Fruit fly (Drosophila melanogaster) whole organism, embryonic: ENCODE measurements around the gene CG14104.

Experiments
- Abd-B ChIP-seq: fragments of 200-800 bp; sonication (Bioruptor generic); optimal IDR thresholded peaks from 2 replicates; lab custom pipeline; 2018; ENCODE audit warnings: missing biosample characterization, mild to moderate bottlenecking, missing genetic modification characterization, moderate library complexity
- BtbVII ChIP-seq: fragments of 200-800 bp; sonication (Bioruptor generic); optimal IDR thresholded peaks from 3 replicates; lab custom pipeline; 2017; ENCODE audit warnings: missing biosample characterization, mild to moderate bottlenecking, missing genetic modification characterization
- CG1024 ChIP-seq: fragments of 200-800 bp; sonication (Bioruptor generic); IDR thresholded peaks from 2 replicates; pipeline ENCODE4 v1.3.6; 2022; ENCODE audit warnings: missing biosample characterization, missing genetic modification characterization
- CG10366 ChIP-seq: fragments of 200-800 bp; sonication (Bioruptor generic); IDR thresholded peaks from 2 replicates; pipeline ENCODE4 v1.3.6; 2022; ENCODE audit warnings: missing biosample characterization, missing genetic modification characterization
- CG10431 ChIP-seq: fragments of 200-800 bp; sonication (Bioruptor generic); optimal IDR thresholded peaks from 3 replicates; lab custom pipeline; 2018; ENCODE audit warnings: missing biosample characterization, mild to moderate bottlenecking, missing genetic modification characterization
- CG10462 ChIP-seq: fragments of 200-800 bp; sonication (Bioruptor generic); optimal IDR thresholded peaks from 2 replicates; lab custom pipeline; 2016; ENCODE audit warnings: missing biosample characterization, missing genetic modification characterization
- CG10543 ChIP-seq: fragments of 200-800 bp; sonication (Bioruptor generic); optimal IDR thresholded peaks from 3 replicates; lab custom pipeline; 2017; ENCODE audit warnings: missing biosample characterization, mild to moderate bottlenecking, missing genetic modification characterization, moderate library complexity
- CG10959 ChIP-seq: fragments of 200-800 bp; sonication (Bioruptor generic); IDR thresholded peaks from 2 replicates; pipeline ENCODE4 v1.3.6; 2022; ENCODE audit warnings: missing biosample characterization, missing genetic modification characterization
- CG11085 ChIP-seq: fragments of 200-800 bp; sonication (Bioruptor generic); IDR thresholded peaks from 2 replicates; pipeline ENCODE4 v1.3.6; 2022; ENCODE audit warnings: missing biosample characterization, missing genetic modification characterization
- CG12155 ChIP-seq: fragments of 200-800 bp; sonication (Bioruptor generic); optimal IDR thresholded peaks from 3 replicates; lab custom pipeline; 2016; ENCODE audit warnings: missing biosample characterization, missing genetic modification characterization
- CG14050 ChIP-seq: fragments of 200-800 bp; sonication (Bioruptor generic); IDR thresholded peaks from 3 replicates; pipeline ENCODE4 v1.3.6; 2022; ENCODE audit warnings: missing biosample characterization, missing genetic modification characterization
- CG14667 ChIP-seq: fragments of 200-800 bp; sonication (Bioruptor generic); IDR thresholded peaks from 2 replicates; pipeline ENCODE4 v1.3.6; 2022; ENCODE audit warnings: missing biosample characterization, missing genetic modification characterization
- CG1647 ChIP-seq: fragments of 200-800 bp; sonication (Bioruptor generic); optimal IDR thresholded peaks from 3 replicates; lab custom pipeline; 2016; ENCODE audit warnings: missing biosample characterization, missing genetic modification characterization
- CG30020 ChIP-seq: fragments of 200-800 bp; optimal IDR thresholded peaks from 2 replicates; lab custom pipeline; 2019; ENCODE audit warnings: missing biosample characterization, mild to moderate bottlenecking, missing genetic modification characterization, moderate library complexity
- CG31224 ChIP-seq: fragments of 200-800 bp; sonication (Bioruptor generic); IDR thresholded peaks from 2 replicates; pipeline ENCODE4 v1.3.6; 2022; ENCODE audit warnings: missing biosample characterization, missing genetic modification characterization
- CG5953 ChIP-seq: fragments of 200-800 bp; sonication (Bioruptor generic); IDR thresholded peaks from 2 replicates; pipeline ENCODE4 v1.3.6; 2022; ENCODE audit warnings: missing biosample characterization, missing genetic modification characterization
- CG6683 ChIP-seq: fragments of 200-800 bp; sonication (Bioruptor generic); optimal IDR thresholded peaks from 2 replicates; lab custom pipeline; 2017; ENCODE audit warnings: missing biosample characterization, mild to moderate bottlenecking, missing genetic modification characterization, missing genetic modification reagents
- CG7357 ChIP-seq: fragments of 200-800 bp; sonication (Bioruptor generic); IDR thresholded peaks from 3 replicates; pipeline ENCODE4 v1.3.6; 2022; ENCODE audit warnings: missing biosample characterization, missing genetic modification characterization
- CG8388 ChIP-seq: fragments of 200-800 bp; sonication (Bioruptor generic); optimal IDR thresholded peaks from 2 replicates; lab custom pipeline; 2019; ENCODE audit warnings: missing biosample characterization, mild to moderate bottlenecking, missing genetic modification characterization, moderate library complexity
- Elba2 ChIP-seq: fragments of 200-800 bp; sonication (Bioruptor generic); optimal IDR thresholded peaks from 3 replicates; lab custom pipeline; 2016; ENCODE audit warnings: missing biosample characterization, missing genetic modification characterization
- Ets65A ChIP-seq: fragments of 200-800 bp; sonication (Bioruptor generic); peaks from one replicate; lab custom pipeline; 2016; ENCODE audit warnings: missing biosample characterization, missing genetic modification characterization
- Ets97D ChIP-seq: fragments of 200-800 bp; sonication (Bioruptor generic); optimal IDR thresholded peaks from 3 replicates; lab custom pipeline; 2016; ENCODE audit warnings: missing biosample characterization, missing genetic modification characterization
- HLH3B ChIP-seq: fragments of 200-800 bp; sonication (Bioruptor generic); IDR thresholded peaks from 2 replicates; pipeline ENCODE4 v1.3.6; 2022; ENCODE audit warnings: missing biosample characterization, missing genetic modification characterization
- HLHmδ ChIP-seq: fragments of 200-800 bp; sonication (Bioruptor generic); optimal IDR thresholded peaks from 2 replicates; lab custom pipeline; 2018; ENCODE audit warnings: missing biosample characterization, mild to moderate bottlenecking, missing genetic modification characterization, moderate library complexity
- Lpt ChIP-seq: fragments of >200 bp; optimal IDR thresholded peaks from 2 replicates; lab custom pipeline; 2018; ENCODE audit warnings: missing biosample characterization, missing genetic modification characterization
- Nf-YC ChIP-seq: fragments of 200-800 bp; optimal IDR thresholded peaks from 3 replicates; lab custom pipeline; 2019; ENCODE audit warnings: missing biosample characterization, mild to moderate bottlenecking, missing genetic modification characterization, moderate library complexity
- Opbp ChIP-seq: fragments of 200-800 bp; sonication (Bioruptor generic); IDR thresholded peaks from 3 replicates; pipeline ENCODE4 v1.3.6; 2022; ENCODE audit warnings: missing biosample characterization, missing genetic modification characterization; ENCODE audit not compliant: partially characterized antibody
- Spps ChIP-seq: fragments of 200-800 bp; sonication (Bioruptor generic); optimal IDR thresholded peaks from 2 replicates; lab custom pipeline; 2018; ENCODE audit warnings: missing biosample characterization, mild to moderate bottlenecking, missing genetic modification characterization
- Tbp ChIP-seq: fragments of >200 bp; optimal IDR thresholded peaks from 2 replicates; lab custom pipeline; 2018; ENCODE audit warnings: missing biosample characterization, missing genetic modification characterization
- bsh ChIP-seq, 2 experiments: fragments of 200-800 bp; sonication (Bioruptor generic); optimal IDR thresholded peaks; 2 replicates each; lab custom pipeline; 2017 to 2018; ENCODE audit warnings: mild to moderate bottlenecking in 2 of 2, missing biosample characterization in 2 of 2, missing genetic modification characterization in 2 of 2, moderate library complexity in 1 of 2
- ci ChIP-seq: fragments of 200-800 bp; sonication (Bioruptor generic); IDR thresholded peaks from 3 replicates; pipeline ENCODE4 v1.3.6; 2022; ENCODE audit warnings: missing biosample characterization, missing genetic modification characterization
- dm ChIP-seq: fragments of 200-800 bp; sonication (Bioruptor generic); optimal IDR thresholded peaks from 3 replicates; lab custom pipeline; 2016; ENCODE audit warnings: missing biosample characterization, missing genetic modification characterization
- fd102C ChIP-seq: fragments of 200-800 bp; sonication (Bioruptor generic); optimal IDR thresholded peaks from 2 replicates; lab custom pipeline; 2018; ENCODE audit warnings: missing biosample characterization, mild to moderate bottlenecking, missing genetic modification characterization, moderate library complexity
- fd96Cb ChIP-seq: fragments of 200-800 bp; sonication (Bioruptor generic); optimal IDR thresholded peaks from 2 replicates; lab custom pipeline; 2018; ENCODE audit warnings: missing biosample characterization, mild to moderate bottlenecking, missing genetic modification characterization, moderate library complexity
- ftz-f1 ChIP-seq: fragments of 200-800 bp; sonication (Bioruptor generic); optimal IDR thresholded peaks from 2 replicates; lab custom pipeline; 2016; ENCODE audit warnings: missing biosample characterization, missing genetic modification characterization
- ind ChIP-seq: fragments of 200-800 bp; sonication (Bioruptor generic); optimal IDR thresholded peaks from 3 replicates; lab custom pipeline; 2016; ENCODE audit warnings: missing biosample characterization, missing genetic modification characterization
- insv ChIP-seq, 2 experiments: fragments of 200-800 bp; sonication (Bioruptor generic); optimal IDR thresholded peaks; 3 replicates each; lab custom pipeline; 2016 to 2018; ENCODE audit warnings: missing biosample characterization in 2 of 2, missing genetic modification characterization in 2 of 2
- inv ChIP-seq: fragments of 200-800 bp; sonication (Bioruptor generic); IDR thresholded peaks from 2 replicates; pipeline ENCODE4 v1.3.6; 2022; ENCODE audit warnings: missing biosample characterization, missing genetic modification characterization; ENCODE audit not compliant: partially characterized antibody
- jigr1 ChIP-seq: fragments of 200-800 bp; sonication (Bioruptor generic); IDR thresholded peaks from 3 replicates; pipeline ENCODE4 v1.3.6; 2022; ENCODE audit warnings: missing biosample characterization, missing genetic modification characterization
- knrl ChIP-seq: fragments of 200-800 bp; sonication (Bioruptor generic); IDR thresholded peaks from 3 replicates; pipeline ENCODE4 v1.3.6; 2022; ENCODE audit warnings: missing biosample characterization, missing genetic modification characterization; ENCODE audit not compliant: partially characterized antibody
- lola ChIP-seq, 3 experiments: fragments of >200 bp in 2 of 3; fragments of 200-800 bp in 1 of 3; sonication (Bioruptor generic) in 1 of 3; optimal IDR thresholded peaks; 2 replicates each; lab custom pipeline; 2017 to 2019; ENCODE audit warnings: missing biosample characterization in 3 of 3, missing genetic modification characterization in 3 of 3, mild to moderate bottlenecking in 1 of 3, moderate library complexity in 1 of 3
- nau ChIP-seq: fragments of 200-800 bp; sonication (Bioruptor generic); optimal IDR thresholded peaks from 3 replicates; lab custom pipeline; 2017; ENCODE audit warnings: missing biosample characterization, mild to moderate bottlenecking, missing genetic modification characterization, missing genetic modification reagents
- nmo ChIP-seq: fragments of 200-800 bp; sonication (Bioruptor generic); optimal IDR thresholded peaks from 2 replicates; lab custom pipeline; 2018; ENCODE audit warnings: missing biosample characterization, mild to moderate bottlenecking, missing genetic modification characterization, moderate library complexity
- org-1 ChIP-seq: fragments of 200-800 bp; sonication (Bioruptor generic); optimal IDR thresholded peaks from 2 replicates; lab custom pipeline; 2017; ENCODE audit warnings: missing biosample characterization, missing genetic modification characterization
- sens-2 ChIP-seq: fragments of 200-800 bp; sonication (Bioruptor generic); IDR thresholded peaks from 2 replicates; pipeline ENCODE4 v1.3.6; 2022; ENCODE audit warnings: missing biosample characterization, missing genetic modification characterization
- tgo ChIP-seq: fragments of 200-800 bp; sonication (Bioruptor generic); IDR thresholded peaks from 3 replicates; pipeline ENCODE4 v1.3.6; 2022; ENCODE audit warnings: missing biosample characterization, missing genetic modification characterization
- tll ChIP-seq, 2 experiments: fragments of 200-800 bp in 1 of 2; fragments of >200 bp in 1 of 2; sonication (Bioruptor generic) in 1 of 2; optimal IDR thresholded peaks; 2 replicates each; lab custom pipeline; 2017 to 2019; ENCODE audit warnings: missing biosample characterization in 2 of 2, missing genetic modification characterization in 2 of 2, mild to moderate bottlenecking in 1 of 2, moderate library complexity in 1 of 2
- usp ChIP-seq: fragments of >200 bp; optimal IDR thresholded peaks from 2 replicates; lab custom pipeline; 2017; ENCODE audit warnings: missing biosample characterization, missing genetic modification characterization
- vvl ChIP-seq: fragments of 200-800 bp; sonication (Bioruptor generic); IDR thresholded peaks from 2 replicates; pipeline ENCODE4 v1.3.6; 2022; ENCODE audit warnings: missing biosample characterization, missing genetic modification characterization

Gene CG14104

DNA sequence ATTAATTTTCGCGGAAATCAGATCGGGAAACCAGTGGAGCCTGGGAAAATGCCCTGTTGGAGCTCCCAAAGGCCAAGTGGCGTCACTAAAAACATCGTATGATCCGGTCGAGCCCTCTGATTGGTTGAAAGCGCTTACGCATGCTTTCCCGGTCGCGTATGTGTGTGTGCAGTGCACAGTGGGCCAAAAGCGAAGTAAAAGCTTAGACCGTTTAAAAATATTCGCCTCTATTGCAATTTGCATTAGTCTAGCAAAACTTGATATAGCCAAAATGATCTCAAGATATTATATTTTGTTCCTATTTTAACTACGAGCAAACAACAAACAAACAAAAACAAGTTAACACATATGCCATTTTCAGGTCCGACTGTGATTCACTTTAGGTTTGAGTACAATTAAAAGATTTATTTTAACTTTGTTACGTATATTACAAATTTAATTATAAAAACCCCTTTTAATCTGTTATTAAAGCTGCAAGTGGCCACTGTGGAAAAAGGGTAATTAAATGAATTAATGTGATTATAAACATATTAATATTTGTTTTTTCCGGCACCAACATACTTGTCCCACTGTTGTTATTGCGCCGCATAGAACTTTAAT, 12.7 kb downstream of the CG14104 start (continued):
- TF ChIP-seq tll (GFP tag; optimal IDR thresholded peaks at IDR 0.05; lab: Kevin White, UChicago) (no peak), CG5953 (GFP tag; lab: Robert Waterston, UW) (0 out of 2 replicates have a peak, but pooled peaks have one; percentile 26), CG10366 (GFP tag; lab: Robert Waterston, UW) (peak; percentile 37), knrl (GFP tag; lab: Robert Waterston, UW) (no peak), CG1024 (GFP tag; lab: Robert Waterston, UW) (no peak), CG10959 (GFP tag; lab: Robert Waterston, UW) (no peak), dm (GFP tag; lab: Kevin White, UChicago) (peak; percentile 57), insv (GFP tag; optimal IDR thresholded peaks at IDR 0.05; lab: Kevin White, UChicago) (peak in 1 of 2 experiments; percentile 63), Abd-B (peak; percentile 77), BtbVII (GFP tag; lab: Kevin White, UChicago) (peak; percentile 93), Elba2 (GFP tag; lab: Kevin White, UChicago) (no peak), lola (GFP tag; optimal IDR thresholded peaks at IDR 0.05; lab: Kevin White, UChicago) (peak in 1 of 3 experiments; percentile 77), CG10543 (peak; percentile 96), ci (GFP tag; lab: Robert Waterston, UW) (peak; percentile 85), tgo (GFP tag; lab: Robert Waterston, UW) (peak; percentile 74), HLH3B (GFP tag; lab: Robert Waterston, UW) (peak; percentile 63), CG1647 (GFP tag; lab: Kevin White, UChicago) (peak; percentile 13), fd96Cb (tag; lab: Kevin White, UChicago) (peak; percentile 75), CG12155 (GFP tag; lab: Kevin White, UChicago) (peak; percentile 66), ind (peak; percentile 81), vvl (GFP tag; lab: Robert Waterston, UW) (peak; percentile 87), CG14050 (GFP tag; lab: Robert Waterston, UW) (peak; percentile 35; the same call in 2 of the 3 replicates), nau (GFP tag; lab: Kevin White, UChicago) (no peak), inv (GFP tag; lab: Robert Waterston, UW) (peak; percentile 42), Spps (tag; lab: Kevin White, UChicago) (peak; percentile 52), Opbp (GFP tag; lab: Robert Waterston, UW) (no peak), CG6683 (GFP tag; lab: Kevin White, UChicago) (peak; percentile 66), CG14667 (GFP tag; lab: Robert Waterston, UW) (peak; percentile 47; the same call in 1 of the 2 replicates), Lpt (no peak), ftz-f1 (no peak), Tbp (GFP tag; lab: Kevin White, UChicago) (no peak), org-1 (GFP tag; lab: Kevin White, UChicago) (peak; percentile 85), nmo (GFP tag; lab: Kevin White, UChicago) (peak; percentile 92), CG10462 (GFP tag; lab: Kevin White, UChicago) (peak; percentile 69), CG31224 (GFP tag; lab: Robert Waterston, UW) (peak; percentile 58; the same call in 1 of the 2 replicates), bsh (GFP tag; optimal IDR thresholded peaks at IDR 0.05; lab: Kevin White, UChicago) (peak; percentile 74 to 93), jigr1 (GFP tag; lab: Robert Waterston, UW) (0 out of 3 replicates have a peak, but pooled peaks have one; percentile 28), HLHmδ (GFP tag; lab: Kevin White, UChicago) (no peak), CG30020 (tag; lab: Kevin White, UChicago) (peak; percentile 41), CG8388 (GFP tag; lab: Kevin White, UChicago) (peak; percentile 72), Ets97D (GFP tag; lab: Kevin White, UChicago) (peak; percentile 44), CG10431 (GFP tag; lab: Kevin White, UChicago) (peak; percentile 72), sens-2 (GFP tag; lab: Robert Waterston, UW) (peak; percentile 55), CG7357 (GFP tag; lab: Robert Waterston, UW) (peak; percentile 55; the same call in 1 of the 3 replicates), CG11085 (GFP tag; lab: Robert Waterston, UW) (0 out of 2 replicates have a peak, but pooled peaks have one; percentile 31), usp (no peak), Ets65A (peak; percentile 96), Nf-YC (tag; lab: Kevin White, UChicago) (peak; percentile 99), fd102C (GFP tag; lab: Kevin White, UChicago) (no peak)
